Worm (Caenorhabditis elegans): ENCODE results near the gene eif-3.F.

eif-3.F gene

DNA sequence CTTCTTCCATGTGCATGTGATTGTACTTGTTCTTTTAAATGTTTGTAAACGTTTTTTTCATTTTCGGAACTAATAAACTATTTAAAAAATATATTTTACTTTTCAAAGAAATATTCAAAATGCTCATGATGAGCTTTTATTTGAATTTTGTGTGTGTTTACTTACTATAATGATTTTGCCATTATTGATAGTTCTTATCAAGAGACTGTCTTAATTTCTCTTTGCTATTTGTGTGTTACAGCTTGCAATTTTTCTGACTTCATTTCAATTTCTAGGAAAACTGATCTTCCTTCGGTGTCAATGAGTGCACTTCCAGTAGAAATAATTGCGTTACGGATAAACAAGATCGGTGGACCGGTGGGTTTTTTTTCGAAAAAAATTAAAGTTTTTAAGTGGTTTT, 43.4 kb downstream of the eif-3.F start, which contains the start of gene C06C3.12:
Gene C06C3.12 (plus strand): TSS at position 301 of the 400 bp plus-strand sequence.
- TF ChIP-seq ama-1 (optimal IDR thresholded peaks at IDR 0.05) (no peak), aly-1 (tag; optimal IDR thresholded peaks at IDR 0.05) (no peak), tra-4 (tag; optimal IDR thresholded peaks at IDR 0.05) (no peak), tbx-11 (GFP tag; IDR thresholded peaks at IDR 0.05) (no peak), sea-1 (GFP tag; conservative IDR thresholded peaks at IDR 0.05) (no peak)

DNA sequence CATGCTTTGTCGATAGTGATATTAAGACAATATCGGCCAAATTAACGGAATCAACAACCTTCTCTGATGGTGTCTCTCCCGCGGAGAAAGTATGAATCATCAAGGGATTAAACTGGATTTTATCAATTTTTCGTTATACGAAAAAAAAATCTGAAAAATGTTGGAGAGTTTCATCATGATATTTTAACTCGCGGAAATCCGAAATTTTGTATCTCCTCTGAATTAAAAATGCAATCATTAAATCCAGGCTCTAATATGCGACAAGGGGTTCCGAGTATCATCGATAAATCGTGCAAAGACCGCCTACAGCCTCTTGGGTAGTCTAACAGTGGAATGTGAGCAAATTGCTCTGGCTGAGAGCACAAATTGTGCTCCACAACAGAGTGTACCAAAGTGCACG, 45.7 kb downstream of the eif-3.F start, which contains the start of gene C06C3.10:
Gene C06C3.10 (minus strand): TSS at position 101 of the 400 bp plus-strand sequence.
- TF ChIP-seq tbx-37 (GFP tag; conservative IDR thresholded peaks at IDR 0.05) (no peak), ceh-36 (tag; optimal IDR thresholded peaks at IDR 0.05) (no peak), pes-1 (GFP tag; IDR thresholded peaks at IDR 0.05) (no peak), ets-7 (tag; optimal IDR thresholded peaks at IDR 0.05) (no peak), F13C5.2 (tag; optimal IDR thresholded peaks at IDR 0.05) (no peak), aly-1 (tag; optimal IDR thresholded peaks at IDR 0.05) (no peak), tra-4 (tag; optimal IDR thresholded peaks at IDR 0.05) (no peak), hnd-1 (tag; optimal IDR thresholded peaks at IDR 0.05) (no peak), B0310.2 (tag; optimal IDR thresholded peaks at IDR 0.05) (no peak), tbx-11 (GFP tag; IDR thresholded peaks at IDR 0.05) (no peak), ama-1 (optimal IDR thresholded peaks at IDR 0.05) (no peak), hmg-4 (GFP tag; optimal IDR thresholded peaks at IDR 0.05) (no peak), sea-1 (GFP tag; conservative IDR thresholded peaks at IDR 0.05) (no peak), flt-1 (GFP tag; IDR thresholded peaks at IDR 0.05) (no peak), hmbx-1 (tag; optimal IDR thresholded peaks at IDR 0.05) (no peak), scrt-1 (GFP tag; IDR thresholded peaks at IDR 0.05) (no peak), ceh-13 (GFP tag; optimal IDR thresholded peaks at IDR 0.05) (no peak)

DNA sequence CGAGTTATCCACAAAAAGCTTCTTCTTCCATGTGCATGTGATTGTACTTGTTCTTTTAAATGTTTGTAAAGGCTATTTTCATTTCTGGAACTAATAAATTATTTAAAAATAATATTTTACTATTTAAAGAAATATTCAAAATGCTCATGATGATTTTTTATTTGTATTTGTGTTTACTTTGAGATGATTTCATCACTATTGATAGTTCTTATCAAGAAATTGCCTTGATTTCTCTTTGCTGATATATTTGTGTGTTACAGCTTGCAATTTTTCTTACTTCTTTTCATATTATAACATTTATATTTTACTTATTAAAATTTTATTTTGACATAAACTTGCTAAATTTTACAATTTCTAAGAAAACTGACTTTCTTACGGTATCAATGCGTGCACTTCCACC, 46.7 kb downstream of the eif-3.F start:
- no peak for TF ChIP-seq F13C5.2 (tag; optimal IDR thresholded peaks at IDR 0.05)
- no peak for TF ChIP-seq scrt-1 (GFP tag; IDR thresholded peaks at IDR 0.05)
- no peak for TF ChIP-seq pes-1 (GFP tag; IDR thresholded peaks at IDR 0.05)
- no peak for TF ChIP-seq ceh-13 (GFP tag; optimal IDR thresholded peaks at IDR 0.05)
- TF ChIP-seq tbx-11 (GFP tag; IDR thresholded peaks at IDR 0.05), result no peak
- TF ChIP-seq ets-7 (tag; optimal IDR thresholded peaks at IDR 0.05), result no peak
- no peak for TF ChIP-seq aly-1 (tag; optimal IDR thresholded peaks at IDR 0.05)
- no peak for TF ChIP-seq tbx-37 (GFP tag; conservative IDR thresholded peaks at IDR 0.05)
- TF ChIP-seq hmg-4 (GFP tag; optimal IDR thresholded peaks at IDR 0.05), result no peak
- no peak for TF ChIP-seq ceh-36 (tag; optimal IDR thresholded peaks at IDR 0.05)
- no peak for TF ChIP-seq flt-1 (GFP tag; IDR thresholded peaks at IDR 0.05)
- TF ChIP-seq B0310.2 (tag; optimal IDR thresholded peaks at IDR 0.05), result no peak
- TF ChIP-seq tra-4 (tag; optimal IDR thresholded peaks at IDR 0.05), result no peak
- no peak for TF ChIP-seq hmbx-1 (tag; optimal IDR thresholded peaks at IDR 0.05)

DNA sequence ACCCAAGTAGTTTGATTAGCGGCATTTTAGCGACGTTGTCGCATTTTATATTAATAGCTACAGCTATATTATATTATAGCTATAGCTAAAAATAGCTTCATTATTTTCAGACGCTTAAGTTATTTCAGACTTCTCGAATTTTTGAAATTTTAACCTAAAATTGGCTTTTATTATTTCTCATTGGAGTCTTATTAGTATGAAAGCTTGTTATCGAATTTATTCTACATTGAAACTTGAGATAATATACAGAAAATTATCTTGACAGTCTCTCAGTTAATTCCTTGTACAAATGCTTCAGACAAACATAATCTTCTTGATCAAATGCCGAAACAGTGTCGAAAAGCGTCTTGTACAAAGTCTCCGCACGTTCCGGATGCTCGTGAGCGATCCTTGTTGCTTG, 48.4 kb downstream of the eif-3.F start, which contains the start of gene srh-48:
Gene srh-48 (plus strand): TSS at position 301 of the 400 bp plus-strand sequence.
- no peak for TF ChIP-seq ets-7 (tag; optimal IDR thresholded peaks at IDR 0.05)
- no peak for TF ChIP-seq scrt-1 (GFP tag; IDR thresholded peaks at IDR 0.05)
- TF ChIP-seq ceh-13 (GFP tag; optimal IDR thresholded peaks at IDR 0.05), result no peak
- no peak for TF ChIP-seq aly-1 (tag; optimal IDR thresholded peaks at IDR 0.05)
- no peak for TF ChIP-seq B0310.2 (tag; optimal IDR thresholded peaks at IDR 0.05)
